Fruit fly (Drosophila melanogaster): ENCODE results near the gene CG42564.

Gene CG42564

DNA sequence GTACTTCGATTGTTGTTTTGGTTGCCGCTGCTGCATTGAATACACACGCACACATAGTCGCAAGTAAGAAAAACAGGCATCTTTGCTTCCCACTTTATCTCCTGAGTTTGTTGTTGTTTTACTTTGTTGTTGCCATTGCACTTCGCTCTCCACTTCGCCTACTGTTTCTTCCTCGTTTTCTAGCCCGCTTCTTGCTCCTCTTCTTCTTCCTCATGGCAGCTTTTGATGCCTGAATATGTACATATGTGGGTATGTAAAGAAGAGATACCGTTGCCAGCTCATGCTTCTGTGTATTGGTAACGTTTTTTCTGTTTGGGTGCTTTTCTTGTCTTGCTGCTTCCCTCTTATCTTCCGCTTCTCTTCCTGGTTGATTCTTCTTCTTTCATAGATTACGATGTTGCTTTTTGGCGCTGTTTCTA lies 34.9 kb downstream of the CG42564 start (continued):
- TF ChIP-seq Fer1 (GFP tag; optimal IDR thresholded peaks at IDR 0.05) (no peak), CG11093 (GFP tag; IDR thresholded peaks at IDR 0.05) (no peak), z (GFP tag; IDR thresholded peaks at IDR 0.05) (0 out of 3 replicates have a peak, but pooled peaks have one; percentile 27), CG11085 (GFP tag; IDR thresholded peaks at IDR 0.05) (no peak), eyg (GFP tag; optimal IDR thresholded peaks at IDR 0.05) (no peak), CG12104 (GFP tag; optimal IDR thresholded peaks at IDR 0.05) (no peak), CG9727 (GFP tag; optimal IDR thresholded peaks at IDR 0.05) (no peak), CG16779 (GFP tag; IDR thresholded peaks at IDR 0.05) (no peak), Bteb2 (GFP tag; optimal IDR thresholded peaks at IDR 0.05) (no peak), CG17186 (GFP tag; optimal IDR thresholded peaks at IDR 0.05) (no peak), da (GFP tag; optimal IDR thresholded peaks at IDR 0.05) (no peak), CG7271 (tag; optimal IDR thresholded peaks at IDR 0.05) (no peak), CG17359 (tag; optimal IDR thresholded peaks at IDR 0.05) (no peak), CG10267 (tag; optimal IDR thresholded peaks at IDR 0.05) (no peak), CG1529 (GFP tag; optimal IDR thresholded peaks at IDR 0.05) (no peak), ci (GFP tag; IDR thresholded peaks at IDR 0.05) (peak; percentile 55; the same call in 1 of the 3 replicates), CG7987 (GFP tag; optimal IDR thresholded peaks at IDR 0.05) (no peak), Elba2 (GFP tag; optimal IDR thresholded peaks at IDR 0.05) (no peak), CG6689 (GFP tag; IDR thresholded peaks at IDR 0.05) (no peak), kay (GFP tag; optimal IDR thresholded peaks at IDR 0.05) (no peak), p53 (GFP tag; optimal IDR thresholded peaks at IDR 0.05) (no peak), CG2889 (GFP tag; IDR thresholded peaks at IDR 0.05) (no peak), Aef1 (GFP tag; IDR thresholded peaks at IDR 0.05) (no peak), CG4360 (GFP tag; IDR thresholded peaks at IDR 0.05) (peak; percentile 96), CG8359 (GFP tag; optimal IDR thresholded peaks at IDR 0.05; ENCODE audit: borderline replicate concordance) (no peak), CG17361 (GFP tag; IDR thresholded peaks at IDR 0.05) (no peak), CG43689 (GFP tag; IDR thresholded peaks at IDR 0.05) (no peak), ranshi (GFP tag; IDR thresholded peaks at IDR 0.05) (no peak), CG17912 (GFP tag; optimal IDR thresholded peaks at IDR 0.05) (no peak), jing (GFP tag; optimal IDR thresholded peaks at IDR 0.05) (no peak), CG12391 (tag; optimal IDR thresholded peaks at IDR 0.05) (no peak), CG12236 (GFP tag; optimal IDR thresholded peaks at IDR 0.05) (no peak), CG32772 (GFP tag; IDR thresholded peaks at IDR 0.05) (no peak), CG8924 (tag; optimal IDR thresholded peaks at IDR 0.05) (peak; percentile 21), CG7357 (GFP tag; IDR thresholded peaks at IDR 0.05) (no peak), sr (GFP tag; IDR thresholded peaks at IDR 0.05) (peak; percentile 51; the same call in 2 of the 3 replicates), Hr39 (optimal IDR thresholded peaks at IDR 0.05) (no peak), lilli (GFP tag; optimal IDR thresholded peaks at IDR 0.05) (no peak), emc (GFP tag; optimal IDR thresholded peaks at IDR 0.05) (no peak), Neu2 (GFP tag; optimal IDR thresholded peaks at IDR 0.05; ENCODE audit: borderline replicate concordance) (no peak), al (GFP tag; IDR thresholded peaks at IDR 0.05) (no peak), CG33557 (GFP tag; optimal IDR thresholded peaks at IDR 0.05) (peak; percentile 58), HLH3B (GFP tag; IDR thresholded peaks at IDR 0.05) (no peak; the same call in 1 of the 2 replicates), wek (GFP tag; optimal IDR thresholded peaks at IDR 0.05) (no peak)

All from whole organism, embryonic.